Worm (Caenorhabditis elegans): ENCODE results near the gene C48B4.9.

ce11 chrIII:9513006-9513405 is 50.1 kb downstream of the C48B4.9 start:
- TF ChIP-seq ztf-11 (tag; optimal IDR thresholded peaks at IDR 0.05): no peak
- TF ChIP-seq nhr-76 (tag; optimal IDR thresholded peaks at IDR 0.05): no peak
